Fruit fly (Drosophila melanogaster) whole organism, embryonic: ENCODE results near the gene CG43694.

Experiments used
- Blimp-1 ChIP-seq: fragments of 200-800 bp; sonication (Bioruptor generic); optimal IDR thresholded peaks from 3 replicates; lab custom pipeline; 2018; ENCODE audit warnings: missing biosample characterization, missing genetic modification characterization, mild to moderate bottlenecking, moderate library complexity, missing genetic modification reagents
- BtbVII ChIP-seq: fragments of 200-800 bp; sonication (Bioruptor generic); optimal IDR thresholded peaks from 3 replicates; lab custom pipeline; 2017; ENCODE audit warnings: missing biosample characterization, mild to moderate bottlenecking, missing genetic modification characterization
- CG10366 ChIP-seq: fragments of 200-800 bp; sonication (Bioruptor generic); IDR thresholded peaks from 2 replicates; pipeline ENCODE4 v1.3.6; 2022; ENCODE audit warnings: missing biosample characterization, missing genetic modification characterization
- CG10959 ChIP-seq: fragments of 200-800 bp; sonication (Bioruptor generic); IDR thresholded peaks from 2 replicates; pipeline ENCODE4 v1.3.6; 2022; ENCODE audit warnings: missing biosample characterization, missing genetic modification characterization
- CG10979 ChIP-seq: fragments of 200-800 bp; sonication (Bioruptor generic); optimal IDR thresholded peaks from 2 replicates; lab custom pipeline; 2018; ENCODE audit warnings: missing biosample characterization, mild to moderate bottlenecking, missing genetic modification characterization, moderate library complexity
- CG12219 ChIP-seq: fragments of 200-800 bp; sonication (Bioruptor generic); optimal IDR thresholded peaks from 3 replicates; lab custom pipeline; 2018; ENCODE audit warnings: missing biosample characterization, mild to moderate bottlenecking, missing genetic modification characterization
- CG12299 ChIP-seq: fragments of 200-800 bp; sonication (Bioruptor generic); optimal IDR thresholded peaks from 2 replicates; lab custom pipeline; 2018; ENCODE audit warnings: missing biosample characterization, mild to moderate bottlenecking, missing genetic modification characterization
- CG13296 ChIP-seq: fragments of 200-800 bp; sonication (Bioruptor generic); optimal IDR thresholded peaks from 3 replicates; lab custom pipeline; 2018; ENCODE audit warnings: missing biosample characterization, mild to moderate bottlenecking, missing genetic modification characterization
- CG15269 ChIP-seq: fragments of 200-800 bp; sonication (Bioruptor generic); optimal IDR thresholded peaks from 2 replicates; lab custom pipeline; 2018; ENCODE audit warnings: missing biosample characterization, mild to moderate bottlenecking, missing genetic modification characterization, moderate library complexity
- CG1603 ChIP-seq: fragments of 200-800 bp; sonication (Bioruptor generic); optimal IDR thresholded peaks from 2 replicates; lab custom pipeline; 2019; ENCODE audit warnings: missing biosample characterization, mild to moderate bottlenecking, missing genetic modification characterization, moderate library complexity
- CG16779 ChIP-seq: fragments of 200-800 bp; sonication (Bioruptor generic); IDR thresholded peaks from 2 replicates; pipeline ENCODE4 v1.3.6; 2022; ENCODE audit warnings: missing biosample characterization, missing genetic modification characterization
- CG16815 ChIP-seq: fragments of 200-800 bp; sonication (Bioruptor generic); optimal IDR thresholded peaks from 3 replicates; lab custom pipeline; 2017; ENCODE audit warnings: missing biosample characterization, mild to moderate bottlenecking, missing genetic modification characterization
- CG17385 ChIP-seq: fragments of 200-800 bp; sonication (Bioruptor generic); optimal IDR thresholded peaks from 3 replicates; lab custom pipeline; 2018; ENCODE audit warnings: missing biosample characterization, mild to moderate bottlenecking, missing genetic modification characterization
- CG1792 ChIP-seq: fragments of 200-800 bp; sonication (Bioruptor generic); optimal IDR thresholded peaks from 2 replicates; lab custom pipeline; 2016; ENCODE audit warnings: missing biosample characterization, missing genetic modification characterization
- CG18011 ChIP-seq: fragments of 200-800 bp; sonication (Bioruptor generic); optimal IDR thresholded peaks from 2 replicates; lab custom pipeline; 2017; ENCODE audit warnings: missing biosample characterization, missing genetic modification characterization, mild to moderate bottlenecking, moderate library complexity, missing genotype
- CG18262 ChIP-seq: fragments of 200-800 bp; optimal IDR thresholded peaks from 3 replicates; lab custom pipeline; 2019; ENCODE audit warnings: missing biosample characterization, mild to moderate bottlenecking, missing genetic modification characterization, moderate library complexity
- CG2678 ChIP-seq: fragments of 200-800 bp; sonication (Bioruptor generic); optimal IDR thresholded peaks from 3 replicates; lab custom pipeline; 2019; ENCODE audit warnings: missing biosample characterization, mild to moderate bottlenecking, missing genetic modification characterization, moderate library complexity
- CG30403 ChIP-seq: fragments of 200-800 bp; sonication (Bioruptor generic); optimal IDR thresholded peaks from 3 replicates; lab custom pipeline; 2016; ENCODE audit warnings: missing biosample characterization, missing genetic modification characterization
- CG31224 ChIP-seq: fragments of 200-800 bp; sonication (Bioruptor generic); IDR thresholded peaks from 2 replicates; pipeline ENCODE4 v1.3.6; 2022; ENCODE audit warnings: missing biosample characterization, missing genetic modification characterization
- CG32767 ChIP-seq: fragments of 200-800 bp; sonication (Bioruptor generic); IDR thresholded peaks from 2 replicates; pipeline ENCODE4 v1.3.6; 2022; ENCODE audit warnings: missing biosample characterization, missing genetic modification characterization
- CG3838 ChIP-seq: fragments of 200-800 bp; sonication (Bioruptor generic); optimal IDR thresholded peaks from 3 replicates; lab custom pipeline; 2016; ENCODE audit warnings: missing biosample characterization, missing genetic modification characterization
- CG4820 ChIP-seq: fragments of 200-800 bp; sonication (Bioruptor generic); optimal IDR thresholded peaks from 3 replicates; lab custom pipeline; 2016; ENCODE audit warnings: missing biosample characterization, missing genetic modification characterization
- CG6654 ChIP-seq: fragments of 200-800 bp; sonication (Bioruptor generic); optimal IDR thresholded peaks from 2 replicates; lab custom pipeline; 2017; ENCODE audit warnings: missing biosample characterization, mild to moderate bottlenecking, missing genetic modification characterization
- CG6765 ChIP-seq: fragments of 200-800 bp; sonication (Bioruptor generic); optimal IDR thresholded peaks from 3 replicates; lab custom pipeline; 2017; ENCODE audit warnings: missing biosample characterization, mild to moderate bottlenecking, missing genetic modification characterization
- CG6854 ChIP-seq: fragments of 200-800 bp; sonication (Bioruptor generic); optimal IDR thresholded peaks from 3 replicates; lab custom pipeline; 2017; ENCODE audit warnings: missing biosample characterization, mild to moderate bottlenecking, missing genetic modification characterization
- CG7839 ChIP-seq: fragments of 200-800 bp; sonication (Bioruptor generic); optimal IDR thresholded peaks from 3 replicates; lab custom pipeline; 2018; ENCODE audit warnings: missing biosample characterization, mild to moderate bottlenecking, missing genetic modification characterization, moderate library complexity
- CG8388 ChIP-seq: fragments of 200-800 bp; sonication (Bioruptor generic); optimal IDR thresholded peaks from 2 replicates; lab custom pipeline; 2019; ENCODE audit warnings: missing biosample characterization, mild to moderate bottlenecking, missing genetic modification characterization, moderate library complexity
- CG9437 ChIP-seq: fragments of 200-800 bp; sonication (Bioruptor generic); optimal IDR thresholded peaks from 2 replicates; lab custom pipeline; 2018; ENCODE audit warnings: missing biosample characterization, mild to moderate bottlenecking, missing genetic modification characterization
- Camta ChIP-seq: fragments of 200-800 bp; sonication (Bioruptor generic); optimal IDR thresholded peaks from 2 replicates; lab custom pipeline; 2016; ENCODE audit warnings: missing biosample characterization, missing genetic modification characterization
- D19B ChIP-seq: fragments of 200-800 bp; sonication (Bioruptor generic); optimal IDR thresholded peaks from 2 replicates; lab custom pipeline; 2017; ENCODE audit warnings: missing biosample characterization, mild to moderate bottlenecking, missing genetic modification characterization
- Ets65A ChIP-seq: fragments of 200-800 bp; sonication (Bioruptor generic); peaks from one replicate; lab custom pipeline; 2016; ENCODE audit warnings: missing biosample characterization, missing genetic modification characterization
- HmgD ChIP-seq: fragments of 200-800 bp; sonication (Bioruptor generic); optimal IDR thresholded peaks from 3 replicates; lab custom pipeline; 2016; ENCODE audit warnings: missing biosample characterization, missing genetic modification characterization
- Hmx ChIP-seq: fragments of 200-800 bp; sonication (Bioruptor generic); optimal IDR thresholded peaks from 2 replicates; lab custom pipeline; 2016; ENCODE audit warnings: missing biosample characterization, missing genetic modification characterization
- Nf-YC ChIP-seq: fragments of 200-800 bp; optimal IDR thresholded peaks from 3 replicates; lab custom pipeline; 2019; ENCODE audit warnings: missing biosample characterization, mild to moderate bottlenecking, missing genetic modification characterization, moderate library complexity
- NfI ChIP-seq: fragments of 200-800 bp; sonication (Bioruptor generic); optimal IDR thresholded peaks from 3 replicates; lab custom pipeline; 2018; ENCODE audit warnings: missing biosample characterization, mild to moderate bottlenecking, missing genetic modification characterization, moderate library complexity
- Sox102F ChIP-seq: fragments of 200-800 bp; sonication (Bioruptor generic); optimal IDR thresholded peaks from 2 replicates; lab custom pipeline; 2018; ENCODE audit warnings: missing biosample characterization, mild to moderate bottlenecking, missing genetic modification characterization, moderate library complexity
- Taf1 ChIP-seq: fragments of 200-800 bp; sonication (Bioruptor generic); IDR thresholded peaks from 2 replicates; pipeline ENCODE4 v1.3.6; 2022; ENCODE audit warnings: missing biosample characterization, missing genetic modification characterization
- Xrp1 ChIP-seq: fragments of 200-800 bp; sonication (Bioruptor generic); IDR thresholded peaks from 2 replicates; pipeline ENCODE4 v1.3.6; 2022; ENCODE audit warnings: missing biosample characterization, missing genetic modification characterization
- ci ChIP-seq: fragments of 200-800 bp; sonication (Bioruptor generic); IDR thresholded peaks from 3 replicates; pipeline ENCODE4 v1.3.6; 2022; ENCODE audit warnings: missing biosample characterization, missing genetic modification characterization
- dm ChIP-seq: fragments of 200-800 bp; sonication (Bioruptor generic); optimal IDR thresholded peaks from 3 replicates; lab custom pipeline; 2016; ENCODE audit warnings: missing biosample characterization, missing genetic modification characterization
- dmrt11E ChIP-seq: fragments of 200-800 bp; sonication (Bioruptor generic); optimal IDR thresholded peaks from 3 replicates; lab custom pipeline; 2018; ENCODE audit warnings: missing biosample characterization, mild to moderate bottlenecking, missing genetic modification characterization, moderate library complexity
- gsb-n ChIP-seq: fragments of 200-800 bp; sonication (Bioruptor generic); optimal IDR thresholded peaks from 3 replicates; lab custom pipeline; 2018; ENCODE audit warnings: missing biosample characterization, mild to moderate bottlenecking, missing genetic modification characterization
- knrl ChIP-seq: fragments of 200-800 bp; sonication (Bioruptor generic); IDR thresholded peaks from 3 replicates; pipeline ENCODE4 v1.3.6; 2022; ENCODE audit warnings: missing biosample characterization, missing genetic modification characterization; ENCODE audit not compliant: partially characterized antibody
- lola ChIP-seq, 3 experiments: fragments of >200 bp in 2 of 3; fragments of 200-800 bp in 1 of 3; sonication (Bioruptor generic) in 1 of 3; optimal IDR thresholded peaks; 2 replicates each; lab custom pipeline; 2017 to 2019; ENCODE audit warnings: missing biosample characterization in 3 of 3, missing genetic modification characterization in 3 of 3, mild to moderate bottlenecking in 1 of 3, moderate library complexity in 1 of 3
- org-1 ChIP-seq: fragments of 200-800 bp; sonication (Bioruptor generic); optimal IDR thresholded peaks from 2 replicates; lab custom pipeline; 2017; ENCODE audit warnings: missing biosample characterization, missing genetic modification characterization
- peb ChIP-seq: fragments of 200-800 bp; sonication (Bioruptor generic); IDR thresholded peaks from 2 replicates; pipeline ENCODE4 v1.3.6; 2022; ENCODE audit warnings: missing biosample characterization, missing genetic modification characterization
- phol ChIP-seq: fragments of 200-800 bp; sonication (Bioruptor generic); optimal IDR thresholded peaks from 3 replicates; lab custom pipeline; 2018; ENCODE audit warnings: missing biosample characterization, mild to moderate bottlenecking, missing genetic modification characterization, moderate library complexity
- sisA ChIP-seq: fragments of 200-800 bp; sonication (Bioruptor generic); IDR thresholded peaks from 2 replicates; pipeline ENCODE4 v1.3.6; 2022; ENCODE audit warnings: missing biosample characterization, missing genetic modification characterization
- tin ChIP-seq: fragments of 200-800 bp; sonication (Bioruptor generic); optimal IDR thresholded peaks from 3 replicates; lab custom pipeline; 2016; ENCODE audit warnings: missing biosample characterization, missing genetic modification characterization
- unpg ChIP-seq: fragments of 200-800 bp; sonication (Bioruptor generic); optimal IDR thresholded peaks from 3 replicates; lab custom pipeline; 2018; ENCODE audit warnings: missing biosample characterization, mild to moderate bottlenecking, missing genetic modification characterization, moderate library complexity
- zf30C ChIP-seq: fragments of 200-800 bp; sonication (Bioruptor generic); optimal IDR thresholded peaks from 3 replicates; lab custom pipeline; 2018; ENCODE audit warnings: missing biosample characterization, mild to moderate bottlenecking, missing genetic modification characterization

CG43694 gene

DNA sequence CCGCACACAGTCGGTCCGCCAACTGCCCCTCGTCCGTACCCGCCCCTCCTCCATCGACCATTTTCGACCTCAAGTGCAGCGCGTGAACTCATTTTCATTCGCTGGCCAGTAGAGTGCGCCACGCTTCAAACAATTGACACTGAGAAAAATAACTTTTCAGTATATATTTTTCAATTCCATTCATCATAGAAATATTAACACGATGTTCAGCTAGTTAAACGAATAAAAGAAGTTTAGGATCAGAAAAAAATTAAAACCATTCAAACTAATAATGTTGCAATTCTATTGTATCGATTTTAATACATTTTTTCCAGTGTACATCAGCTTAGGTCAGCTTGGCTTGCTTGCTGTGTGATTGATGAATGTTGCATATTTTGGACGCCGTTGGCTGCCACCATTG, 38.9 kb downstream of the CG43694 start (continued):
- TF ChIP-seq dm (GFP tag; lab: Kevin White, UChicago) (no peak), CG6765 (GFP tag; lab: Kevin White, UChicago) (no peak), CG18262 (tag; lab: Kevin White, UChicago) (peak; percentile 38), CG3838 (GFP tag; lab: Kevin White, UChicago) (no peak), dmrt11E (tag; lab: Kevin White, UChicago) (peak; percentile 53), Taf1 (GFP tag; lab: Robert Waterston, UW) (no peak), CG4820 (peak; percentile 60), CG8388 (GFP tag; lab: Kevin White, UChicago) (peak; percentile 65), NfI (GFP tag; lab: Kevin White, UChicago) (no peak), Nf-YC (tag; lab: Kevin White, UChicago) (no peak), peb (GFP tag; lab: Robert Waterston, UW) (no peak), CG16779 (GFP tag; lab: Robert Waterston, UW) (no peak), Xrp1 (peak; percentile 40; the same call in 1 of the 2 replicates), Sox102F (GFP tag; lab: Kevin White, UChicago) (peak; percentile 80), CG2678 (tag; lab: Kevin White, UChicago) (peak; percentile 55), CG6654 (GFP tag; lab: Kevin White, UChicago) (no peak), Blimp-1 (GFP tag; lab: Kevin White, UChicago) (peak; percentile 69), CG10366 (GFP tag; lab: Robert Waterston, UW) (no peak; the same call in 1 of the 2 replicates), org-1 (GFP tag; lab: Kevin White, UChicago) (peak; percentile 43), CG13296 (GFP tag; lab: Kevin White, UChicago) (no peak), D19B (no peak), Hmx (GFP tag; lab: Kevin White, UChicago) (no peak), knrl (GFP tag; lab: Robert Waterston, UW) (no peak), zf30C (GFP tag; lab: Kevin White, UChicago) (peak; percentile 24), CG6854 (GFP tag; lab: Kevin White, UChicago) (no peak), CG10979 (tag; lab: Kevin White, UChicago) (peak; percentile 70), BtbVII (GFP tag; lab: Kevin White, UChicago) (no peak), CG17385 (GFP tag; lab: Kevin White, UChicago) (peak; percentile 28), tin (peak; percentile 38), CG1792 (GFP tag; lab: Kevin White, UChicago) (peak; percentile 19), lola (GFP tag; optimal IDR thresholded peaks at IDR 0.05; lab: Kevin White, UChicago) (peak in 1 of 3 experiments; percentile 23), sisA (peak; percentile 42; the same call in 1 of the 2 replicates), gsb-n (tag; lab: Kevin White, UChicago) (peak; percentile 31), ci (peak; percentile 73), HmgD (no peak), CG12299 (tag; lab: Kevin White, UChicago) (no peak), CG30403 (GFP tag; lab: Kevin White, UChicago) (peak; percentile 54), unpg (GFP tag; lab: Kevin White, UChicago) (peak; percentile 74), phol (tag; lab: Kevin White, UChicago) (peak; percentile 74), CG15269 (peak; percentile 42), CG18011 (GFP tag; lab: Kevin White, UChicago) (no peak), CG10959 (GFP tag; lab: Robert Waterston, UW) (no peak), Ets65A (peak; percentile 3), CG1603 (peak; percentile 80), CG12219 (GFP tag; lab: Kevin White, UChicago) (peak; percentile 42), CG9437 (peak; percentile 5), CG7839 (peak; percentile 50), CG32767 (peak; percentile 48; the same call in 1 of the 2 replicates), CG31224 (no peak), Camta (GFP tag; lab: Kevin White, UChicago) (peak; percentile 22), CG16815 (GFP tag; lab: Kevin White, UChicago) (no peak)
